Fruit fly (Drosophila melanogaster) whole organism: ENCODE measurements around the gene CG46440.

Experiments used
- CG8478 ChIP-seq: fragments of >200 bp; optimal IDR thresholded peaks from 2 replicates; lab custom pipeline; 2018; ENCODE audit warnings: inconsistent platforms
- Dll ChIP-seq: fragments of >200 bp; optimal IDR thresholded peaks from 2 replicates; lab custom pipeline; 2017
- EcR ChIP-seq, 2 experiments: fragments of >200 bp; optimal IDR thresholded peaks; 2 replicates each; lab custom pipeline; 2017; ENCODE audit warnings: missing biosample characterization in 2 of 2, missing genetic modification characterization in 2 of 2, missing genetic modification reagents in 2 of 2
- pan ChIP-seq: fragments of >200 bp; optimal IDR thresholded peaks from 2 replicates; lab custom pipeline; 2017
- psq ChIP-seq: fragments of >200 bp; optimal IDR thresholded peaks from 2 replicates; lab custom pipeline; 2017

DNA sequence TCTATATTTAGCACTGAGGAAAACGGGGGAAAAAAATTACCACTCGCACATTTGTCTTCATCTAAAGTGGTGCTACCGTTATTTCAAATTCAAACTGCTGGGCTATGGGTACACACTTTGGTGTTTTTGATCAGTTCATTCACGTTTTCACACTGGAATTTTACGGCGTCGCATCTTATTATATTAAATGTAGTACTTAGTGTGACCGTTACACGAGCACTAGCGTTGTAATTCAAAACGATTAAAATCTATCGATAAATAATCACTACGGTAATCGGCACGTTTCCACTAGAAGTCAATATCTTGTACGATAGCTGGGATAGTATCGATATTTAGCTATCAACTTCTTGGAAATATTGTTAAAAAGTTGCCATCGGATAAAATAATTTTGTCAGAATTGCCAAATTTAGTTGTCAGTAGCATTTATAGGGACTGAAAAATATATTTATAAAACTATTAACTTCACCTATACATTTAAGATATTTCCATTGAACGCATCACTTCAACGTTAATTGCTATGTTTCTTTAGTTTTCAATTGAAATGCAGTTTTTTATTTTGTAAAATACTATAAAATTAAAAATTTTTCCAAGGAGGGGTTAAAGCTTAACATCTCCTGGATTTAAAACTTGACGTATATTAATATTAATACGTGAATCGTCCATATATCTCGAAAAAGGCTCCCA lies at the start of gene CG46440, which contains the start of gene Myb:
- TF ChIP-seq psq (lab: Kevin White, UChicago) (no peak), CG8478 (lab: Kevin White, UChicago) (no peak), EcR (GFP tag; optimal IDR thresholded peaks at IDR 0.05; lab: Kevin White, UChicago) (no peak), Dll (lab: Kevin White, UChicago) (no peak), pan (lab: Kevin White, UChicago) (no peak)
